Fruit fly (Drosophila melanogaster) whole organism, prepupa: ENCODE data around the gene CG13721.

ENCODE experiments used
- Blimp-1 ChIP-seq: fragments of 200-800 bp; sonication (Bioruptor generic); optimal IDR thresholded peaks from 3 replicates; lab custom pipeline; 2017; ENCODE audit warnings: missing biosample characterization, missing genetic modification characterization, mild to moderate bottlenecking, moderate library complexity, missing genetic modification reagents
- CG10631 ChIP-seq: fragments of 200-800 bp; sonication (Bioruptor generic); optimal IDR thresholded peaks from 2 replicates; lab custom pipeline; 2016; ENCODE audit warnings: missing biosample characterization, missing genetic modification characterization
- CG10669 ChIP-seq: fragments of 200-800 bp; sonication (Bioruptor generic); optimal IDR thresholded peaks from 3 replicates; lab custom pipeline; 2018; ENCODE audit warnings: missing biosample characterization, mild to moderate bottlenecking, missing genetic modification characterization, moderate library complexity
- CG11902 ChIP-seq: fragments of 200-800 bp; sonication (Bioruptor generic); optimal IDR thresholded peaks from 3 replicates; lab custom pipeline; 2016; ENCODE audit warnings: missing biosample characterization, missing genetic modification characterization
- CG15336 ChIP-seq: fragments of 200-800 bp; sonication (Bioruptor generic); IDR thresholded peaks from 2 replicates; pipeline ENCODE4 v1.3.6; 2022; ENCODE audit warnings: missing biosample characterization, missing genetic modification characterization
- CG1621 ChIP-seq: fragments of 200-800 bp; sonication (Bioruptor generic); optimal IDR thresholded peaks from 3 replicates; lab custom pipeline; 2018; ENCODE audit warnings: missing biosample characterization, mild to moderate bottlenecking, missing genetic modification characterization
- CG16779 ChIP-seq: fragments of 200-800 bp; sonication (Bioruptor generic); optimal IDR thresholded peaks from 3 replicates; lab custom pipeline; 2017; ENCODE audit warnings: missing biosample characterization, mild to moderate bottlenecking, missing genetic modification characterization
- CG32006 ChIP-seq: fragments of 200-800 bp; sonication (Bioruptor generic); optimal IDR thresholded peaks from 3 replicates; lab custom pipeline; 2017; ENCODE audit warnings: missing biosample characterization, mild to moderate bottlenecking, missing genetic modification characterization
- CG34406 ChIP-seq: fragments of 200-800 bp; sonication (Bioruptor generic); optimal IDR thresholded peaks from 3 replicates; lab custom pipeline; 2016; ENCODE audit warnings: missing biosample characterization, missing genetic modification characterization
- CG4318 ChIP-seq: fragments of 200-800 bp; sonication (Bioruptor generic); optimal IDR thresholded peaks from 3 replicates; lab custom pipeline; 2017; ENCODE audit warnings: missing biosample characterization, mild to moderate bottlenecking, missing genetic modification characterization
- CG6163 ChIP-seq: fragments of 200-800 bp; sonication (Bioruptor generic); IDR thresholded peaks from 3 replicates; pipeline ENCODE4 v1.3.6; 2022; ENCODE audit warnings: missing biosample characterization, missing genetic modification characterization
- CG6276 ChIP-seq: fragments of 200-800 bp; sonication (Bioruptor generic); optimal IDR thresholded peaks from 2 replicates; lab custom pipeline; 2017; ENCODE audit warnings: missing biosample characterization, mild to moderate bottlenecking, missing genetic modification characterization
- CG6792 ChIP-seq: fragments of 200-800 bp; sonication (Bioruptor generic); optimal IDR thresholded peaks from 3 replicates; lab custom pipeline; 2016; ENCODE audit warnings: missing biosample characterization, missing genetic modification characterization
- CG6808 ChIP-seq: fragments of 200-800 bp; sonication (Bioruptor generic); optimal IDR thresholded peaks from 3 replicates; lab custom pipeline; 2017; ENCODE audit warnings: missing biosample characterization, missing genetic modification characterization, mild to moderate bottlenecking, moderate library complexity, missing genetic modification reagents
- Eip78C ChIP-seq: fragments of 200-800 bp; sonication (Bioruptor generic); peaks from one replicate; lab custom pipeline; 2016; ENCODE audit warnings: missing biosample characterization, missing genetic modification characterization
- Ets21C ChIP-seq: fragments of 200-800 bp; sonication (Bioruptor generic); optimal IDR thresholded peaks from 3 replicates; lab custom pipeline; 2016; ENCODE audit warnings: missing biosample characterization, missing genetic modification characterization
- Ets96B ChIP-seq: fragments of 200-800 bp; optimal IDR thresholded peaks from 2 replicates; lab custom pipeline; 2019; ENCODE audit warnings: missing biosample characterization, mild to moderate bottlenecking, missing genetic modification characterization, moderate library complexity
- Gug ChIP-seq: fragments of 200-800 bp; sonication (Bioruptor generic); IDR thresholded peaks from 2 replicates; pipeline ENCODE4 v1.3.6; 2022; ENCODE audit warnings: missing biosample characterization, missing genetic modification characterization
- Hr38 ChIP-seq: sonication (Bioruptor generic); optimal IDR thresholded peaks from 2 replicates; lab custom pipeline; 2016; ENCODE audit warnings: missing biosample characterization, missing genetic modification characterization
- Hr4 ChIP-seq: fragments of 200-800 bp; sonication (Bioruptor generic); optimal IDR thresholded peaks from 3 replicates; lab custom pipeline; 2016; ENCODE audit warnings: missing biosample characterization, missing genetic modification characterization
- Lpt ChIP-seq: fragments of 200-800 bp; sonication (Bioruptor generic); optimal IDR thresholded peaks from 3 replicates; lab custom pipeline; 2016; ENCODE audit warnings: missing biosample characterization, missing genetic modification characterization
- Smox ChIP-seq: fragments of 200-800 bp; sonication (Bioruptor generic); optimal IDR thresholded peaks from 3 replicates; lab custom pipeline; 2016; ENCODE audit warnings: missing biosample characterization, missing genetic modification characterization
- achi ChIP-seq: fragments of 200-800 bp; sonication (Bioruptor generic); optimal IDR thresholded peaks from 3 replicates; lab custom pipeline; 2016; ENCODE audit warnings: missing biosample characterization, missing genetic modification characterization
- dac ChIP-seq: fragments of 200-800 bp; sonication (Bioruptor generic); optimal IDR thresholded peaks from 2 replicates; lab custom pipeline; 2017; ENCODE audit warnings: missing biosample characterization, mild to moderate bottlenecking, missing genetic modification characterization
- eg ChIP-seq: fragments of 200-800 bp; sonication (Bioruptor generic); IDR thresholded peaks from 3 replicates; pipeline ENCODE4 v1.3.6; 2022; ENCODE audit warnings: missing biosample characterization, missing genetic modification characterization
- fd59A ChIP-seq: fragments of 200-800 bp; sonication (Bioruptor generic); optimal IDR thresholded peaks from 2 replicates; lab custom pipeline; 2017; ENCODE audit warnings: missing biosample characterization, mild to moderate bottlenecking, missing genetic modification characterization, missing genetic modification reagents
- fd85E ChIP-seq: fragments of 200-800 bp; sonication (Bioruptor generic); optimal IDR thresholded peaks from 3 replicates; lab custom pipeline; 2016; ENCODE audit warnings: missing biosample characterization, missing genetic modification characterization
- net ChIP-seq: fragments of 200-800 bp; sonication (Bioruptor generic); optimal IDR thresholded peaks from 3 replicates; lab custom pipeline; 2016; ENCODE audit warnings: missing biosample characterization, missing genetic modification characterization
- pdm3 ChIP-seq: fragments of 200-800 bp; sonication (Bioruptor generic); optimal IDR thresholded peaks from 3 replicates; lab custom pipeline; 2016; ENCODE audit warnings: missing biosample characterization, missing genetic modification characterization
- salr ChIP-seq, 2 experiments: fragments of 200-800 bp; sonication (Bioruptor generic); optimal IDR thresholded peaks; 3 replicates each; lab custom pipeline; 2016 to 2018; ENCODE audit warnings: missing biosample characterization in 2 of 2, missing genetic modification characterization in 2 of 2, mild to moderate bottlenecking in 1 of 2
- spab ChIP-seq: fragments of 200-800 bp; sonication (Bioruptor generic); optimal IDR thresholded peaks from 2 replicates; lab custom pipeline; 2017; ENCODE audit warnings: missing biosample characterization, mild to moderate bottlenecking, missing genetic modification characterization, missing genetic modification reagents
- ss ChIP-seq, 2 experiments: fragments of 200-800 bp; sonication (Bioruptor generic); optimal IDR thresholded peaks; 2 replicates in 1 of 2; 3 replicates in 1 of 2; lab custom pipeline; 2017 to 2018; ENCODE audit warnings: mild to moderate bottlenecking in 2 of 2, missing biosample characterization in 2 of 2, missing genetic modification characterization in 2 of 2, moderate library complexity in 1 of 2
- svp ChIP-seq: fragments of 200-800 bp; sonication (Bioruptor generic); peaks from one replicate; lab custom pipeline; 2016; ENCODE audit warnings: missing biosample characterization, missing genetic modification characterization
- topi ChIP-seq: fragments of 200-800 bp; sonication (Bioruptor generic); optimal IDR thresholded peaks from 3 replicates; lab custom pipeline; 2016; ENCODE audit warnings: missing biosample characterization, missing genetic modification characterization
- vri ChIP-seq: fragments of 200-800 bp; sonication (Bioruptor generic); optimal IDR thresholded peaks from 3 replicates; lab custom pipeline; 2016; ENCODE audit warnings: missing biosample characterization, mild to moderate bottlenecking, missing genetic modification characterization

CG13721 gene

dm6 chr3L:4494603-4495002 is 3.0 kb downstream of the CG13721 start (continued):
- TF ChIP-seq spab (GFP tag; lab: Kevin White, UChicago) (peak; percentile 80), Hr4 (GFP tag; lab: Kevin White, UChicago) (peak; percentile 40), CG16779 (tag; lab: Kevin White, UChicago) (peak; percentile 42), net (GFP tag; lab: Kevin White, UChicago) (peak; percentile 79), CG6163 (GFP tag; lab: Robert Waterston, UW) (peak; percentile 83), achi (GFP tag; lab: Kevin White, UChicago) (peak; percentile 83), CG34406 (GFP tag; lab: Kevin White, UChicago) (peak; percentile 84), vri (GFP tag; lab: Kevin White, UChicago) (peak; percentile 64), ss (GFP tag; optimal IDR thresholded peaks at IDR 0.05; lab: Kevin White, UChicago) (peak; percentile 92 to 94), Hr38 (GFP tag; lab: Kevin White, UChicago) (no peak), CG6276 (GFP tag; lab: Kevin White, UChicago) (no peak), eg (GFP tag; lab: Robert Waterston, UW) (0 out of 3 replicates have a peak, but pooled peaks have one; percentile 30), dac (GFP tag; lab: Kevin White, UChicago) (no peak), fd85E (GFP tag; lab: Kevin White, UChicago) (no peak), Eip78C (GFP tag; lab: Kevin White, UChicago) (peak; percentile 97), Ets21C (GFP tag; lab: Kevin White, UChicago) (no peak), CG11902 (GFP tag; lab: Kevin White, UChicago) (peak; percentile 25)
- TF ChIP-seq, all 60 proteins: peak for 50

DNA sequence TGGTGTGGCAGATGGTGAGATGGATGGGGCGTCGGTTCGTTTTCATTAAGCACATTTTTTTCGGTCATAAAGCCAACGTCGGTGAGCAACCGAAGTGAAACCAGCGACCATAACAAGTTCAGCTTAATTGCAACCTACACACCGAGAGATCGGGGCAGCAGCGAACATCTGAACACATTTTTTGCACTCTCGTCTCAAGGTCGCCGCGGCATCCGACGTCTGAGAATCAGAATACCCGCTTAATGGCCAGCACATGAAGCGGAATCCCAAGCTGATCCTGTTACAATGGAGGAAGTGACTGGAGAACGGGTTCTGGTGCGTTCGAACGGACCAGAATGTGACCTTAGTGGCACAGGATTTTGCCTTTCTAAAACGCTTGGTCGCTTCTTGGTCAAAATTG is 4.0 kb downstream of the CG13721 start:
- TF ChIP-seq CG6792 (GFP tag; lab: Kevin White, UChicago), result no peak
- peak in 1 of 2 experiments; percentile 32 for TF ChIP-seq ss (GFP tag; optimal IDR thresholded peaks at IDR 0.05; lab: Kevin White, UChicago)
- peak; percentile 56 for TF ChIP-seq Blimp-1
- no peak for TF ChIP-seq CG11902 (GFP tag; lab: Kevin White, UChicago)

- TF ChIP-seq CG32006 (GFP tag; lab: Kevin White, UChicago), result no peak
- TF ChIP-seq ss (GFP tag; optimal IDR thresholded peaks at IDR 0.05; lab: Kevin White, UChicago), result peak; percentile 28 to 79
Measured at dm6 chr3L:4490702-4491243, 6.8 kb downstream of the CG13721 start, which contains the start of gene CG13722. Gene CG13722 (minus strand): TSS chr3L:4490963.

DNA sequence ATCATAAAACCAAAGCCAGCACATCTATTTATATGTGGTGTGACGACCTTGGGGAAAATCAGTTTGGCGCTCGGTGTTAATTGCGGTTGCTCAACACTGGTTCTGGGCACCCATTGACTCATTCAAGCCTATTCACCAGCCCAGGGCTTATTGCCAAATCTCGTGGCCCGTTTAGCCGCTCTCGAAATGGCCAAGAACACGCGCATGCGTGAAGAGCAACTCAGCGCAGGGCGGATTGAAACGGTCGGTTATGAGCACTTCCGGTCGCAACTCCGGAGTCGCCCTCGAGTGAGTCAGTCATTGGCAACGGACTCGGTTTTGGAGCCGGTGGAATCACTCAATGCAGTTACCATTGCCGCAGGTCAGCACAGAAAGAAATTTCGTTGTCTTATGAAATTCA is 8.1 kb downstream of the CG13721 start:
- TF ChIP-seq Blimp-1 (no peak), salr (GFP tag; optimal IDR thresholded peaks at IDR 0.05; lab: Kevin White, UChicago) (no peak), CG1621 (no peak), dac (GFP tag; lab: Kevin White, UChicago) (no peak), pdm3 (GFP tag; lab: Kevin White, UChicago) (no peak), CG4318 (no peak), Gug (GFP tag; lab: Robert Waterston, UW) (no peak), CG15336 (no peak), CG34406 (GFP tag; lab: Kevin White, UChicago) (no peak), CG10669 (GFP tag; lab: Kevin White, UChicago) (no peak), Ets96B (tag; lab: Kevin White, UChicago) (no peak), Eip78C (GFP tag; lab: Kevin White, UChicago) (no peak)

DNA sequence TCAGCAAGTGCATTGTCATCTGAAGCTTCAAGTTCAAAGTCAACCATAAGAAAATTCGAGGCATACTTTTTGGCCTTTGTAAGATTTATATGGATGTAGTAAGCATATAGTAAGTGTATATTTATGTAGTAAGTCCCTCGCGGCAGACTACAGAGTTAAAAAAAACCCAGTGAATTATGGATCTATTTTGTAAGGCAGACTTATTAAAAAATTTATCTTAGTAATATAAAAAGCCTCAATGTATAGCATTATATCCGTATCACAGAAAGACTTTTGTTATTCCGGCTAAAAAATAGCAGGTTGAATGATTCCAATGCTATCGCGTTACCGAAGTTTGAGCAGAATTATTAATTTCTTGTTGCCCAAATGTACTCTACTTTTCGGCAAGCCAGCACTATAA is 13.0 kb downstream of the CG13721 start:
- TF ChIP-seq fd59A (GFP tag; lab: Kevin White, UChicago) (no peak), achi (GFP tag; lab: Kevin White, UChicago) (peak; percentile 1), Hr4 (GFP tag; lab: Kevin White, UChicago) (peak; percentile 24), Eip78C (GFP tag; lab: Kevin White, UChicago) (peak; percentile 65), CG6276 (GFP tag; lab: Kevin White, UChicago) (no peak), Blimp-1 (no peak), CG6808 (GFP tag; lab: Kevin White, UChicago) (no peak), topi (GFP tag; lab: Kevin White, UChicago) (no peak), CG16779 (tag; lab: Kevin White, UChicago) (no peak), svp (GFP tag; lab: Kevin White, UChicago) (no peak), Lpt (GFP tag; lab: Kevin White, UChicago) (no peak), Smox (GFP tag; lab: Kevin White, UChicago) (peak; percentile 3), net (GFP tag; lab: Kevin White, UChicago) (no peak), CG10631 (no peak)
